Fruit fly (Drosophila melanogaster): Measurements from ENCODE around the gene Arfrp1.

The Arfrp1 gene

dm6 chrX:9089254-9090056 is 17.4 kb upstream of the Arfrp1 start, which contains the start of gene CCT2 (continued):
- no peak for TF ChIP-seq Atf-2 (GFP tag; optimal IDR thresholded peaks at IDR 0.05)
- TF ChIP-seq CG1647 (GFP tag; optimal IDR thresholded peaks at IDR 0.05) = no peak
- TF ChIP-seq bigmax (GFP tag; optimal IDR thresholded peaks at IDR 0.05) = peak; percentile 95
- no peak for TF ChIP-seq Tbp (GFP tag; optimal IDR thresholded peaks at IDR 0.05)
- peak; percentile 10 for TF ChIP-seq CG2712 (tag; optimal IDR thresholded peaks at IDR 0.05)
- TF ChIP-seq luna (GFP tag; optimal IDR thresholded peaks at IDR 0.05) = no peak
- peak; percentile 94 for TF ChIP-seq CG9797 (GFP tag; optimal IDR thresholded peaks at IDR 0.05)
- TF ChIP-seq CG11695 (GFP tag; IDR thresholded peaks at IDR 0.05) = no peak
- no peak for TF ChIP-seq vvl (GFP tag; IDR thresholded peaks at IDR 0.05)
- no peak for TF ChIP-seq lbe (GFP tag; optimal IDR thresholded peaks at IDR 0.05)
- no peak for TF ChIP-seq tgo (GFP tag; IDR thresholded peaks at IDR 0.05)
- no peak for TF ChIP-seq Spps (tag; optimal IDR thresholded peaks at IDR 0.05)
- TF ChIP-seq tio (GFP tag; optimal IDR thresholded peaks at IDR 0.05) = no peak
- TF ChIP-seq CG18476 (GFP tag; optimal IDR thresholded peaks at IDR 0.05) = no peak
- no peak for TF ChIP-seq Sox100B (GFP tag; optimal IDR thresholded peaks at IDR 0.05)
- TF ChIP-seq slp2 (GFP tag; optimal IDR thresholded peaks at IDR 0.05) = no peak
- TF ChIP-seq CG6689 (GFP tag; IDR thresholded peaks at IDR 0.05) = no peak
- TF ChIP-seq CG13624 (GFP tag; optimal IDR thresholded peaks at IDR 0.05) = no peak
- no peak for TF ChIP-seq CG1233 (GFP tag; optimal IDR thresholded peaks at IDR 0.05)
- TF ChIP-seq CG6254 (GFP tag; optimal IDR thresholded peaks at IDR 0.05) = no peak
- TF ChIP-seq CG10462 (GFP tag; optimal IDR thresholded peaks at IDR 0.05) = no peak
- TF ChIP-seq hth (optimal IDR thresholded peaks at IDR 0.05) = no peak
- no peak for TF ChIP-seq CG8089 (GFP tag; optimal IDR thresholded peaks at IDR 0.05)
- TF ChIP-seq gro (GFP tag; optimal IDR thresholded peaks at IDR 0.05) = no peak
- no peak for TF ChIP-seq HLH3B (GFP tag; IDR thresholded peaks at IDR 0.05)
- TF ChIP-seq phol (tag; optimal IDR thresholded peaks at IDR 0.05) = peak; percentile 91
- peak; percentile 73 for TF ChIP-seq Opbp (GFP tag; IDR thresholded peaks at IDR 0.05; ENCODE audit: partially characterized antibody)
- TF ChIP-seq H15 (GFP tag; IDR thresholded peaks at IDR 0.05) = no peak
- no peak for TF ChIP-seq CG10366 (GFP tag; IDR thresholded peaks at IDR 0.05)
- no peak for TF ChIP-seq Neu2 (GFP tag; optimal IDR thresholded peaks at IDR 0.05; ENCODE audit: borderline replicate concordance)
- TF ChIP-seq CG7786 (GFP tag; optimal IDR thresholded peaks at IDR 0.05) = no peak
- peak; percentile 71 for TF ChIP-seq bbx (GFP tag; IDR thresholded peaks at IDR 0.05; ENCODE audit: partially characterized antibody)
- TF ChIP-seq HmgD (GFP tag; optimal IDR thresholded peaks at IDR 0.05) = peak; percentile 41
- TF ChIP-seq sisA (GFP tag; IDR thresholded peaks at IDR 0.05) = no peak
- TF ChIP-seq hkb (optimal IDR thresholded peaks at IDR 0.05) = no peak
- no peak for TF ChIP-seq hkb (GFP tag; IDR thresholded peaks at IDR 0.05)
- no peak for TF ChIP-seq TFAM (GFP tag; optimal IDR thresholded peaks at IDR 0.05)
- TF ChIP-seq CG12299 (tag; optimal IDR thresholded peaks at IDR 0.05) = no peak
- no peak for TF ChIP-seq Fer3 (tag; optimal IDR thresholded peaks at IDR 0.05)
- TF ChIP-seq bowl (GFP tag; IDR thresholded peaks at IDR 0.05) = no peak
- TF ChIP-seq shn (GFP tag; optimal IDR thresholded peaks at IDR 0.05) = no peak
- TF ChIP-seq gem (tag; optimal IDR thresholded peaks at IDR 0.05) = no peak
- TF ChIP-seq CG42726 (GFP tag; IDR thresholded peaks at IDR 0.05; ENCODE audit: partially characterized antibody) = 0 out of 2 replicates have a peak, but pooled peaks have one; percentile 28
- peak; percentile 56; the same call in 1 of the 2 replicates for TF ChIP-seq ato (GFP tag; IDR thresholded peaks at IDR 0.05; ENCODE audit: partially characterized antibody)
- no peak for TF ChIP-seq CG6854 (GFP tag; optimal IDR thresholded peaks at IDR 0.05)
- TF ChIP-seq peb (GFP tag; IDR thresholded peaks at IDR 0.05) = no peak
- no peak for TF ChIP-seq CG7839 (tag; optimal IDR thresholded peaks at IDR 0.05)
- peak; percentile 26 for TF ChIP-seq Sin3A (optimal IDR thresholded peaks at IDR 0.05)
- TF ChIP-seq CG2678 (tag; optimal IDR thresholded peaks at IDR 0.05) = no peak
- TF ChIP-seq Myb (GFP tag; optimal IDR thresholded peaks at IDR 0.05) = peak; percentile 56
- no peak for TF ChIP-seq CG4424 (GFP tag; optimal IDR thresholded peaks at IDR 0.05)

Data from whole organism, embryonic.